Worm (Caenorhabditis elegans): ENCODE results near the gene srx-110.

Gene srx-110

ce11 chrII:3736893-3737375 is 27.6 kb downstream of the srx-110 start, which contains the start of gene F12E12.6:
F12E12.6 (minus strand) TSS chrII:3736943.
- TF ChIP-seq grh-1 (GFP tag; IDR thresholded peaks at IDR 0.05) (no peak), ceh-63 (GFP tag; optimal IDR thresholded peaks at IDR 0.05) (no peak)

- no peak for TF ChIP-seq ces-1 (GFP tag; optimal IDR thresholded peaks at IDR 0.05)
- TF ChIP-seq jun-1 (tag; optimal IDR thresholded peaks at IDR 0.05): no peak
- TF ChIP-seq tlp-1 (tag; optimal IDR thresholded peaks at IDR 0.05): no peak
- no peak for TF ChIP-seq alr-1 (tag; optimal IDR thresholded peaks at IDR 0.05; ENCODE audit: borderline replicate concordance)
- no peak for TF ChIP-seq zag-1 (tag; optimal IDR thresholded peaks at IDR 0.05)
- no peak for TF ChIP-seq aha-1 (tag; optimal IDR thresholded peaks at IDR 0.05)
- no peak for TF ChIP-seq pax-3 (tag; optimal IDR thresholded peaks at IDR 0.05)
- no peak for TF ChIP-seq nhr-76 (tag; optimal IDR thresholded peaks at IDR 0.05)
- no peak for TF ChIP-seq rnt-1 (tag; optimal IDR thresholded peaks at IDR 0.05)
- TF ChIP-seq elt-3 (tag; optimal IDR thresholded peaks at IDR 0.05): no peak
- TF ChIP-seq nhr-11 (tag; optimal IDR thresholded peaks at IDR 0.05): no peak
- no peak for TF ChIP-seq isw-1 (GFP tag; IDR thresholded peaks at IDR 0.05)
- no peak for TF ChIP-seq skn-1 (tag; optimal IDR thresholded peaks at IDR 0.05)
- no peak for TF ChIP-seq lin-14 (GFP tag; optimal IDR thresholded peaks at IDR 0.05)
Measured at ce11 chrII:3739647-3740046, 30.3 kb downstream of the srx-110 start, which contains the start of gene F12E12.2. F12E12.2 (plus strand) TSS chrII:3739947.

- TF ChIP-seq nhr-237 (tag; optimal IDR thresholded peaks at IDR 0.05): no peak
- no peak for TF ChIP-seq ztf-4 (tag; optimal IDR thresholded peaks at IDR 0.05)
- TF ChIP-seq elt-2 (tag; optimal IDR thresholded peaks at IDR 0.05): no peak
- no peak for TF ChIP-seq unc-86 (tag; optimal IDR thresholded peaks at IDR 0.05)
- no peak for TF ChIP-seq aly-2 (tag; optimal IDR thresholded peaks at IDR 0.05)
- no peak for TF ChIP-seq lin-15B (tag; optimal IDR thresholded peaks at IDR 0.05)
- no peak for TF ChIP-seq fos-1 (tag; optimal IDR thresholded peaks at IDR 0.05)
Measured at ce11 chrII:3741584-3741983, 32.2 kb downstream of the srx-110 start, which contains the start of gene F12E12.1. F12E12.1 (plus strand) TSS chrII:3741884.

ce11 chrII:3743684-3744200 is 34.4 kb downstream of the srx-110 start, which contains the start of gene nta-1:
nta-1 (minus strand) TSS chrII:3743814.
- TF ChIP-seq unc-62 (GFP tag; optimal IDR thresholded peaks at IDR 0.05) (no peak), elt-2 (tag; optimal IDR thresholded peaks at IDR 0.05) (peak; percentile 20), xbp-1 (tag; optimal IDR thresholded peaks at IDR 0.05) (no peak), lin-35 (GFP tag; optimal IDR thresholded peaks at IDR 0.05) (peak in 1 of 2 experiments; percentile 39), mdl-1 (tag; optimal IDR thresholded peaks at IDR 0.05) (peak in 1 of 2 experiments; percentile 22), efl-1 (optimal IDR thresholded peaks at IDR 0.05) (no peak), efl-1 (GFP tag; optimal IDR thresholded peaks at IDR 0.05 in 1 of 2) (peak in 1 of 2 experiments; percentile 4), nhr-20 (tag; optimal IDR thresholded peaks at IDR 0.05) (peak; percentile 85), lin-14 (GFP tag; optimal IDR thresholded peaks at IDR 0.05) (peak; percentile 75), egl-27 (tag; optimal IDR thresholded peaks at IDR 0.05) (no peak), pqm-1 (tag; optimal IDR thresholded peaks at IDR 0.05) (no peak), sptf-1 (tag; optimal IDR thresholded peaks at IDR 0.05) (no peak), nhr-12 (tag; optimal IDR thresholded peaks at IDR 0.05) (no peak)

ce11 chrII:3747405-3747804 is 38.0 kb downstream of the srx-110 start, which contains the start of gene fbxb-92:
fbxb-92 (minus strand) TSS chrII:3747505.
- no peak for TF ChIP-seq ceh-88 (GFP tag; IDR thresholded peaks at IDR 0.05)
- TF ChIP-seq ceh-63 (GFP tag; optimal IDR thresholded peaks at IDR 0.05): no peak
- TF ChIP-seq tbx-2 (tag; optimal IDR thresholded peaks at IDR 0.05): no peak
- no peak for TF ChIP-seq nhr-90 (tag; optimal IDR thresholded peaks at IDR 0.05; ENCODE audit: poor library complexity)
- no peak for TF ChIP-seq tlp-1 (tag; optimal IDR thresholded peaks at IDR 0.05)

Measured in whole organism, L1 larva.